Worm (Caenorhabditis elegans) whole organism, late embryonic: Measurements from ENCODE around the gene srh-59.

Source experiments
- ama-1 ChIP-seq: fragments of 150-350 bp; optimal IDR thresholded peaks from 2 replicates; lab custom pipeline; 2014
- ceh-22 ChIP-seq: sonication (generic microtip); optimal IDR thresholded peaks from 2 replicates; lab custom pipeline; 2017; ENCODE audit warnings: missing biosample characterization, missing genetic modification characterization
- ceh-30 ChIP-seq: fragments of 150-350 bp; optimal IDR thresholded peaks from 2 replicates; lab custom pipeline; 2014; ENCODE audit warnings: missing biosample characterization, missing genetic modification characterization
- ceh-48 ChIP-seq: sonication (generic microtip); optimal IDR thresholded peaks from 2 replicates; lab custom pipeline; 2016; ENCODE audit warnings: missing genetic modification characterization, inconsistent platforms, missing compliant biosample characterization
- elt-4 ChIP-seq: sonication (generic microtip); optimal IDR thresholded peaks from 2 replicates; lab custom pipeline; 2016; ENCODE audit warnings: missing genetic modification characterization, missing compliant biosample characterization
- mec-3 ChIP-seq: sonication (generic microtip); optimal IDR thresholded peaks from 2 replicates; lab custom pipeline; 2016; ENCODE audit warnings: borderline replicate concordance, missing genetic modification characterization, missing compliant biosample characterization
- sox-2 ChIP-seq: fragments of 200-800 bp; sonication (Bioruptor generic); IDR thresholded peaks from 2 replicates; pipeline ENCODE4 v1.3.6; 2022; ENCODE audit warnings: missing genetic modification reagents, missing genetic modification characterization, missing compliant biosample characterization
- sox-4 ChIP-seq: sonication (generic microtip); optimal IDR thresholded peaks from 2 replicates; lab custom pipeline; 2017; ENCODE audit warnings: mild to moderate bottlenecking, missing genetic modification characterization, inconsistent platforms, missing compliant biosample characterization
- ttx-3 ChIP-seq: sonication (generic microtip); optimal IDR thresholded peaks from 2 replicates; lab custom pipeline; 2016; ENCODE audit warnings: missing genetic modification reagents, missing genetic modification characterization, missing compliant biosample characterization

DNA sequence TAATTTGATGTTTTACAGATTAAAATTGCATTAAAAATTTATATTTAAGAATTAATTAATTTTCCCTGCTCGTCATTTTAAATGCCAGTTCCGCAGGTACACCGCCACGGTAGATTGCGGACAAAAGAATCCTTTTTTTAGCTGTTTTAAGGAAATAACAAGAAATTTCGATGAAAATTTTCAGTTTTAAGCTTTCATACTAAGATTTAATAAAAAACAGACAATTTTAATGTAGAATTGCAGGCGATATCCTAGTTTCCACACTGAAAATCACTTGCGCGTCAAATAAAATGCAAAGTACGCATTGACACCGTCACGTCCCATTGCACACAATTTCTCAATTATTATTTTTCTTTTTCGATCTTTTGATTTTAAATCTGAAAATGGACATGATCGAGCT, 28.4 kb upstream of the srh-59 start, which contains the start of gene dnc-3:
- TF ChIP-seq ama-1 (lab: Kevin White, UChicago) (no peak), ceh-48 (no peak), ceh-22 (tag; lab: Kevin White, UChicago) (no peak), elt-4 (tag; lab: Kevin White, UChicago) (no peak), ttx-3 (peak; percentile 42), sox-2 (no peak), ceh-30 (no peak), sox-4 (tag; lab: Kevin White, UChicago) (no peak), mec-3 (tag; lab: Kevin White, UChicago) (no peak)
